Worm (Caenorhabditis elegans) whole organism, midembryonic: ENCODE measurements around the gene srd-38.

Experiments
- T22C8.4 ChIP-seq: fragments of 200-800 bp; sonication (Bioruptor generic); IDR thresholded peaks from 2 replicates; pipeline ENCODE4 v1.3.6; 2022; ENCODE audit warnings: missing genetic modification characterization, missing compliant biosample characterization
- cog-1 ChIP-seq: sonication (generic microtip); optimal IDR thresholded peaks from 2 replicates; lab custom pipeline; 2016; ENCODE audit warnings: missing genetic modification characterization, missing compliant biosample characterization
- flt-1 ChIP-seq: fragments of 200-800 bp; sonication (Bioruptor generic); IDR thresholded peaks from 2 replicates; pipeline ENCODE4 v1.3.6; 2022; ENCODE audit warnings: missing genetic modification characterization, missing compliant biosample characterization
- klf-2 ChIP-seq: fragments of 200-800 bp; sonication (Bioruptor generic); conservative IDR thresholded peaks from 2 replicates; pipeline ENCODE4 v1.3.6; 2022; ENCODE audit warnings: missing genetic modification reagents, missing genetic modification characterization, missing compliant biosample characterization
- med-1 ChIP-seq: sonication (generic microtip); optimal IDR thresholded peaks from 2 replicates; lab custom pipeline; 2017; ENCODE audit warnings: missing genetic modification characterization, mild to moderate bottlenecking, missing compliant biosample characterization, antibody characterized with exemption, missing genetic modification reagents; ENCODE audit not compliant: insufficient read depth
- ref-1 ChIP-seq: fragments of 200-800 bp; sonication (Bioruptor generic); conservative IDR thresholded peaks from 2 replicates; pipeline ENCODE4 v1.3.6; 2022; ENCODE audit warnings: missing genetic modification reagents, missing genetic modification characterization, missing compliant biosample characterization
- tab-1 ChIP-seq: fragments of 200-800 bp; sonication (Bioruptor generic); IDR thresholded peaks from 2 replicates; pipeline ENCODE4 v1.3.6; 2022; ENCODE audit warnings: missing genetic modification characterization, missing compliant biosample characterization
- ztf-23 ChIP-seq: fragments of 200-800 bp; sonication (Bioruptor generic); IDR thresholded peaks from 2 replicates; pipeline ENCODE4 v1.3.6; 2022; ENCODE audit warnings: missing genetic modification reagents, missing genetic modification characterization, missing compliant biosample characterization
- ztf-29 ChIP-seq: fragments of 200-800 bp; sonication (Bioruptor generic); IDR thresholded peaks from 2 replicates; pipeline ENCODE4 v1.3.6; 2022; ENCODE audit warnings: missing genetic modification reagents, missing genetic modification characterization, missing compliant biosample characterization

srd-38 gene

ce11 chrX:13257577-13257976, 34.0 kb upstream of the srd-38 start, which contains the start of gene K08H2.10:
K08H2.10 (plus strand) TSS chrX:13257806.
- TF ChIP-seq ztf-23 (GFP tag; lab: Robert Waterston, UW) (no peak), tab-1 (no peak), ztf-29 (GFP tag; lab: Robert Waterston, UW) (no peak), med-1 (GFP tag; lab: Kevin White, UChicago) (no peak), klf-2 (GFP tag; lab: Robert Waterston, UW) (no peak), T22C8.4 (GFP tag; lab: Robert Waterston, UW) (no peak), flt-1 (GFP tag; lab: Robert Waterston, UW) (no peak), cog-1 (tag; lab: Kevin White, UChicago) (no peak), ref-1 (GFP tag; lab: Robert Waterston, UW) (no peak)

ce11 chrX:13262195-13262594, 29.4 kb upstream of the srd-38 start, which contains the start of gene K09A11.1:
K09A11.1 (plus strand) TSS chrX:13262495.
- no peak for TF ChIP-seq med-1 (GFP tag; lab: Kevin White, UChicago)
- TF ChIP-seq tab-1 = no peak
- no peak for TF ChIP-seq ref-1 (GFP tag; lab: Robert Waterston, UW)
- TF ChIP-seq klf-2 (GFP tag; lab: Robert Waterston, UW) = no peak
- no peak for TF ChIP-seq ztf-29 (GFP tag; lab: Robert Waterston, UW)
- no peak for TF ChIP-seq ztf-23 (GFP tag; lab: Robert Waterston, UW)
- no peak for TF ChIP-seq flt-1 (GFP tag; lab: Robert Waterston, UW)
- TF ChIP-seq T22C8.4 (GFP tag; lab: Robert Waterston, UW) = no peak
- TF ChIP-seq cog-1 (tag; lab: Kevin White, UChicago) = no peak

ce11 chrX:13264550-13264949, 27.1 kb upstream of the srd-38 start:
- TF ChIP-seq ztf-23 (GFP tag; lab: Robert Waterston, UW) (peak; percentile 94), T22C8.4 (GFP tag; lab: Robert Waterston, UW) (peak; percentile 89), med-1 (GFP tag; lab: Kevin White, UChicago) (peak; percentile 28), cog-1 (tag; lab: Kevin White, UChicago) (peak; percentile 44), tab-1 (peak; percentile 92), flt-1 (GFP tag; lab: Robert Waterston, UW) (peak; percentile 92), ref-1 (GFP tag; lab: Robert Waterston, UW) (peak; percentile 77), ztf-29 (GFP tag; lab: Robert Waterston, UW) (peak; percentile 88), klf-2 (GFP tag; lab: Robert Waterston, UW) (peak; percentile 90)

- no peak for TF ChIP-seq ztf-23 (GFP tag; lab: Robert Waterston, UW)
- no peak for TF ChIP-seq ref-1 (GFP tag; lab: Robert Waterston, UW)
- TF ChIP-seq cog-1 (tag; lab: Kevin White, UChicago) = no peak
- TF ChIP-seq tab-1 = no peak
- TF ChIP-seq klf-2 (GFP tag; lab: Robert Waterston, UW) = no peak
- no peak for TF ChIP-seq T22C8.4 (GFP tag; lab: Robert Waterston, UW)
- no peak for TF ChIP-seq flt-1 (GFP tag; lab: Robert Waterston, UW)
- TF ChIP-seq ztf-29 (GFP tag; lab: Robert Waterston, UW) = no peak
- no peak for TF ChIP-seq med-1 (GFP tag; lab: Kevin White, UChicago)
These were observed 24.4 kb upstream of the srd-38 start, which contains the start of gene cyp-14A1 for ce11 chrX:13267230-13267629. cyp-14A1 (minus strand) TSS chrX:13267355.

- no peak for TF ChIP-seq med-1 (GFP tag; lab: Kevin White, UChicago)
- TF ChIP-seq flt-1 (GFP tag; lab: Robert Waterston, UW) = no peak
- TF ChIP-seq T22C8.4 (GFP tag; lab: Robert Waterston, UW) = no peak
- TF ChIP-seq ztf-23 (GFP tag; lab: Robert Waterston, UW) = no peak
- no peak for TF ChIP-seq cog-1 (tag; lab: Kevin White, UChicago)
- no peak for TF ChIP-seq ztf-29 (GFP tag; lab: Robert Waterston, UW)
- no peak for TF ChIP-seq tab-1
- no peak for TF ChIP-seq ref-1 (GFP tag; lab: Robert Waterston, UW)
- TF ChIP-seq klf-2 (GFP tag; lab: Robert Waterston, UW) = no peak
These were observed 22.0 kb upstream of the srd-38 start, which contains the start of gene cyp-14A2 for ce11 chrX:13269586-13269985. cyp-14A2 (minus strand) TSS chrX:13269686.

- TF ChIP-seq T22C8.4 (GFP tag; lab: Robert Waterston, UW) = no peak
These were observed 17.5 kb upstream of the srd-38 start, which contains the start of gene cyp-14A3 for ce11 chrX:13274102-13274501. cyp-14A3 (minus strand) TSS chrX:13274202.

ce11 chrX:13278876-13279275, 12.7 kb upstream of the srd-38 start, which contains the start of gene phf-33:
phf-33 (minus strand) TSS chrX:13278976.
- no peak for TF ChIP-seq klf-2 (GFP tag; lab: Robert Waterston, UW)
- TF ChIP-seq T22C8.4 (GFP tag; lab: Robert Waterston, UW) = no peak
- no peak for TF ChIP-seq tab-1
- no peak for TF ChIP-seq ztf-23 (GFP tag; lab: Robert Waterston, UW)
- TF ChIP-seq cog-1 (tag; lab: Kevin White, UChicago) = no peak
- no peak for TF ChIP-seq ztf-29 (GFP tag; lab: Robert Waterston, UW)
- TF ChIP-seq med-1 (GFP tag; lab: Kevin White, UChicago) = no peak

ce11 chrX:13283462-13283861, 8.1 kb upstream of the srd-38 start:
- no peak for TF ChIP-seq tab-1
- peak; percentile 53; the same call in 1 of the 2 replicates for TF ChIP-seq flt-1 (GFP tag; lab: Robert Waterston, UW)

ce11 chrX:13284091-13284490, 7.5 kb upstream of the srd-38 start, which contains the start of gene cyp-14A4:
cyp-14A4 (minus strand) TSS chrX:13284197.
- TF ChIP-seq klf-2 (GFP tag; lab: Robert Waterston, UW) (no peak), cog-1 (tag; lab: Kevin White, UChicago) (no peak), med-1 (GFP tag; lab: Kevin White, UChicago) (no peak), ref-1 (GFP tag; lab: Robert Waterston, UW) (no peak), ztf-23 (GFP tag; lab: Robert Waterston, UW) (no peak)
